Fruit fly (Drosophila melanogaster): Measurements from ENCODE around the gene Or85f.

The Or85f gene

dm6 chr3R:9448320-9448719, 50.3 kb downstream of the Or85f start:
- no peak for TF ChIP-seq Ets98B (GFP tag; IDR thresholded peaks at IDR 0.05)
- no peak for TF ChIP-seq CG15710 (tag; optimal IDR thresholded peaks at IDR 0.05)
- TF ChIP-seq D1 (tag; optimal IDR thresholded peaks at IDR 0.05), result no peak
- no peak for TF ChIP-seq gl (tag; optimal IDR thresholded peaks at IDR 0.05)
- TF ChIP-seq EcR (GFP tag; optimal IDR thresholded peaks at IDR 0.05), result no peak
- TF ChIP-seq CG14655 (GFP tag; optimal IDR thresholded peaks at IDR 0.05), result no peak
- no peak for TF ChIP-seq CG8301 (tag; optimal IDR thresholded peaks at IDR 0.05)
- no peak for TF ChIP-seq CG9948 (tag; optimal IDR thresholded peaks at IDR 0.05)
- TF ChIP-seq Pif1A (GFP tag; optimal IDR thresholded peaks at IDR 0.05), result no peak
- TF ChIP-seq CG10348 (GFP tag; IDR thresholded peaks at IDR 0.05), result no peak
- TF ChIP-seq CG4496 (GFP tag; IDR thresholded peaks at IDR 0.05), result no peak
- no peak for TF ChIP-seq Pif1B (GFP tag; optimal IDR thresholded peaks at IDR 0.05)
- no peak for TF ChIP-seq CG8159 (tag; optimal IDR thresholded peaks at IDR 0.05)
- TF ChIP-seq CG34367 (tag; optimal IDR thresholded peaks at IDR 0.05), result no peak
- no peak for TF ChIP-seq CG13204 (GFP tag; optimal IDR thresholded peaks at IDR 0.05)
- no peak for TF ChIP-seq CG32121 (GFP tag; IDR thresholded peaks at IDR 0.05)
- no peak for TF ChIP-seq Snoo (tag; optimal IDR thresholded peaks at IDR 0.05)
- TF ChIP-seq CG12605 (GFP tag; IDR thresholded peaks at IDR 0.05), result no peak
- no peak for TF ChIP-seq rn (GFP tag; IDR thresholded peaks at IDR 0.05)
- TF ChIP-seq fd96Ca (GFP tag; IDR thresholded peaks at IDR 0.05), result no peak

Measured in whole organism, pupa.